Fruit fly (Drosophila melanogaster) whole organism, embryonic: Measurements from ENCODE around the gene CG13137.
A peak's percentile ranks its signal among the peaks of the same experiment; 100 is the strongest.

Experiments used
- Bdp1 ChIP-seq: fragments of 200-800 bp; sonication (Bioruptor generic); optimal IDR thresholded peaks from 3 replicates; lab custom pipeline; 2016; ENCODE audit warnings: missing biosample characterization, missing genetic modification characterization
- CG10209 ChIP-seq: fragments of 200-800 bp; sonication (Bioruptor generic); optimal IDR thresholded peaks from 3 replicates; lab custom pipeline; 2017; ENCODE audit warnings: missing biosample characterization, mild to moderate bottlenecking, missing genetic modification characterization, missing genetic modification reagents
- CG10321 ChIP-seq: fragments of 200-800 bp; sonication (Bioruptor generic); IDR thresholded peaks from 2 replicates; pipeline ENCODE4 v1.3.6; 2022; ENCODE audit warnings: missing biosample characterization, missing genetic modification characterization
- CG11093 ChIP-seq: fragments of 200-800 bp; sonication (Bioruptor generic); IDR thresholded peaks from 3 replicates; pipeline ENCODE4 v1.3.6; 2022; ENCODE audit warnings: missing biosample characterization, missing genetic modification characterization
- CG11398 ChIP-seq: fragments of 200-800 bp; sonication (Bioruptor generic); optimal IDR thresholded peaks from 2 replicates; lab custom pipeline; 2016; ENCODE audit warnings: missing biosample characterization, missing genetic modification characterization
- CG12391 ChIP-seq: fragments of 200-800 bp; sonication (Bioruptor generic); optimal IDR thresholded peaks from 3 replicates; lab custom pipeline; 2018; ENCODE audit warnings: missing biosample characterization, mild to moderate bottlenecking, missing genetic modification characterization, moderate library complexity
- CG12744 ChIP-seq: fragments of 200-800 bp; sonication (Bioruptor generic); optimal IDR thresholded peaks from 2 replicates; lab custom pipeline; 2016; ENCODE audit warnings: missing biosample characterization, missing genetic modification characterization
- CG13296 ChIP-seq: fragments of 200-800 bp; sonication (Bioruptor generic); optimal IDR thresholded peaks from 3 replicates; lab custom pipeline; 2018; ENCODE audit warnings: missing biosample characterization, mild to moderate bottlenecking, missing genetic modification characterization
- CG14860 ChIP-seq: fragments of 200-800 bp; sonication (Bioruptor generic); IDR thresholded peaks from 3 replicates; pipeline ENCODE4 v1.3.6; 2022; ENCODE audit warnings: missing biosample characterization, missing genetic modification characterization; ENCODE audit not compliant: partially characterized antibody
- CG15514 ChIP-seq: fragments of 200-800 bp; sonication (Bioruptor generic); optimal IDR thresholded peaks from 3 replicates; lab custom pipeline; 2017; ENCODE audit warnings: missing biosample characterization, missing genetic modification characterization, mild to moderate bottlenecking, moderate library complexity, missing genetic modification reagents
- CG15696 ChIP-seq: fragments of 200-800 bp; sonication (Bioruptor generic); optimal IDR thresholded peaks from 2 replicates; lab custom pipeline; 2019; ENCODE audit warnings: missing biosample characterization, mild to moderate bottlenecking, missing genetic modification characterization, moderate library complexity
- CG17186 ChIP-seq: fragments of 200-800 bp; sonication (Bioruptor generic); optimal IDR thresholded peaks from 3 replicates; lab custom pipeline; 2017; ENCODE audit warnings: missing biosample characterization, missing genetic modification reagents, missing genetic modification characterization
- CG17829 ChIP-seq: fragments of 200-800 bp; optimal IDR thresholded peaks from 2 replicates; lab custom pipeline; 2019; ENCODE audit warnings: missing biosample characterization, mild to moderate bottlenecking, missing genetic modification characterization, moderate library complexity
- CG1832 ChIP-seq: fragments of 200-800 bp; sonication (Bioruptor generic); optimal IDR thresholded peaks from 2 replicates; lab custom pipeline; 2017; ENCODE audit warnings: missing biosample characterization, mild to moderate bottlenecking, missing genetic modification characterization, inconsistent platforms
- CG2199 ChIP-seq: fragments of 200-800 bp; sonication (Bioruptor generic); IDR thresholded peaks from 3 replicates; pipeline ENCODE4 v1.3.6; 2022; ENCODE audit warnings: missing biosample characterization, missing genetic modification characterization
- CG2712 ChIP-seq: fragments of 200-800 bp; optimal IDR thresholded peaks from 3 replicates; lab custom pipeline; 2019; ENCODE audit warnings: missing biosample characterization, mild to moderate bottlenecking, missing genetic modification characterization, moderate library complexity
- CG2875 ChIP-seq: fragments of 200-800 bp; sonication (Bioruptor generic); optimal IDR thresholded peaks from 2 replicates; lab custom pipeline; 2017; ENCODE audit warnings: missing biosample characterization, mild to moderate bottlenecking, missing genetic modification characterization, missing genetic modification reagents
- CG6654 ChIP-seq: fragments of 200-800 bp; sonication (Bioruptor generic); optimal IDR thresholded peaks from 2 replicates; lab custom pipeline; 2017; ENCODE audit warnings: missing biosample characterization, mild to moderate bottlenecking, missing genetic modification characterization
- CG7357 ChIP-seq: fragments of 200-800 bp; sonication (Bioruptor generic); IDR thresholded peaks from 3 replicates; pipeline ENCODE4 v1.3.6; 2022; ENCODE audit warnings: missing biosample characterization, missing genetic modification characterization
- CG9727 ChIP-seq: fragments of 200-800 bp; sonication (Bioruptor generic); optimal IDR thresholded peaks from 3 replicates; lab custom pipeline; 2017; ENCODE audit warnings: missing biosample characterization, mild to moderate bottlenecking, missing genetic modification characterization
- CG9797 ChIP-seq: fragments of 200-800 bp; sonication (Bioruptor generic); optimal IDR thresholded peaks from 3 replicates; lab custom pipeline; 2018; ENCODE audit warnings: missing biosample characterization, mild to moderate bottlenecking, missing genetic modification characterization
- CoRest ChIP-seq: fragments of 200-800 bp; sonication (Bioruptor generic); optimal IDR thresholded peaks from 3 replicates; lab custom pipeline; 2018; ENCODE audit warnings: missing biosample characterization, mild to moderate bottlenecking, missing genetic modification characterization, moderate library complexity
- ERR ChIP-seq: fragments of 200-800 bp; sonication (Bioruptor generic); optimal IDR thresholded peaks from 2 replicates; lab custom pipeline; 2016; ENCODE audit warnings: missing biosample characterization, missing genetic modification characterization
- Fer2 ChIP-seq: fragments of 200-800 bp; sonication (Bioruptor generic); optimal IDR thresholded peaks from 2 replicates; lab custom pipeline; 2018; ENCODE audit warnings: missing biosample characterization, mild to moderate bottlenecking, missing genetic modification characterization, moderate library complexity
- H2.0 ChIP-seq: fragments of 200-800 bp; sonication (Bioruptor generic); IDR thresholded peaks from 2 replicates; pipeline ENCODE4 v1.3.6; 2022; ENCODE audit warnings: missing biosample characterization, missing genetic modification characterization
- Hsf ChIP-seq: fragments of 200-800 bp; sonication (Bioruptor generic); optimal IDR thresholded peaks from 3 replicates; lab custom pipeline; 2016; ENCODE audit warnings: missing biosample characterization, missing genetic modification characterization
- Jarid2 ChIP-seq: fragments of 200-800 bp; sonication (Bioruptor generic); optimal IDR thresholded peaks from 3 replicates; lab custom pipeline; 2017; ENCODE audit warnings: mild to moderate bottlenecking, missing biosample characterization, missing genetic modification reagents, missing genetic modification characterization
- Kr ChIP-seq: fragments of 200-800 bp; sonication (Bioruptor generic); optimal IDR thresholded peaks from 2 replicates; lab custom pipeline; 2017; ENCODE audit warnings: missing biosample characterization, mild to moderate bottlenecking, missing genetic modification characterization
- Lhr ChIP-seq: fragments of 200-800 bp; sonication (Bioruptor generic); optimal IDR thresholded peaks from 3 replicates; lab custom pipeline; 2017; ENCODE audit warnings: mild to moderate bottlenecking, missing biosample characterization, missing genetic modification reagents, missing genetic modification characterization
- Lim3 ChIP-seq: fragments of 200-800 bp; sonication (Bioruptor generic); IDR thresholded peaks from 2 replicates; pipeline ENCODE4 v1.3.6; 2022; ENCODE audit warnings: missing biosample characterization, missing genetic modification characterization
- MESR4 ChIP-seq: fragments of 200-800 bp; sonication (Bioruptor generic); optimal IDR thresholded peaks from 2 replicates; lab custom pipeline; 2018; ENCODE audit warnings: missing biosample characterization, mild to moderate bottlenecking, missing genetic modification characterization, moderate library complexity
- Meics ChIP-seq: fragments of 200-800 bp; sonication (Bioruptor generic); optimal IDR thresholded peaks from 2 replicates; lab custom pipeline; 2017; ENCODE audit warnings: missing biosample characterization, mild to moderate bottlenecking, missing genetic modification characterization
- Mrtf ChIP-seq: fragments of 200-800 bp; sonication (Bioruptor generic); IDR thresholded peaks from 3 replicates; pipeline ENCODE4 v1.3.6; 2022; ENCODE audit warnings: missing biosample characterization, missing genetic modification characterization
- Sry-β ChIP-seq: fragments of 200-800 bp; sonication (Bioruptor generic); optimal IDR thresholded peaks from 2 replicates; lab custom pipeline; 2018; ENCODE audit warnings: missing biosample characterization, mild to moderate bottlenecking, missing genetic modification characterization, moderate library complexity
- Stat92E ChIP-seq, 3 experiments: fragments of >200 bp in 2 of 3; fragments of 200-800 bp in 1 of 3; sonication (Bioruptor generic) in 1 of 3; optimal IDR thresholded peaks; 2 replicates each; lab custom pipeline; 2017 to 2019; ENCODE audit warnings: missing biosample characterization in 3 of 3, missing genetic modification characterization in 3 of 3, mild to moderate bottlenecking in 1 of 3, moderate library complexity in 1 of 3
- TFAM ChIP-seq: fragments of 200-800 bp; sonication (Bioruptor generic); optimal IDR thresholded peaks from 2 replicates; lab custom pipeline; 2017; ENCODE audit warnings: missing biosample characterization, missing genetic modification characterization, inconsistent platforms
- Trl ChIP-seq, 3 experiments: fragments of >200 bp in 2 of 3; fragments of 200-800 bp in 1 of 3; sonication (Bioruptor generic) in 1 of 3; optimal IDR thresholded peaks; 2 replicates in 1 of 3; 3 replicates in 2 of 3; lab custom pipeline; 2016 to 2017; ENCODE audit warnings: missing biosample characterization in 1 of 3, missing genetic modification characterization in 1 of 3
- bab2 ChIP-seq: fragments of 200-800 bp; sonication (Bioruptor generic); optimal IDR thresholded peaks from 2 replicates; lab custom pipeline; 2016; ENCODE audit warnings: missing biosample characterization, missing genetic modification characterization
- bcd ChIP-seq: fragments of 200-800 bp; sonication (Bioruptor generic); optimal IDR thresholded peaks from 2 replicates; lab custom pipeline; 2017; ENCODE audit warnings: missing biosample characterization, mild to moderate bottlenecking, missing genetic modification characterization
- en ChIP-seq: fragments of 200-800 bp; sonication (Bioruptor generic); optimal IDR thresholded peaks from 2 replicates; lab custom pipeline; 2016; ENCODE audit warnings: missing biosample characterization, missing genetic modification characterization
- gem ChIP-seq: fragments of 200-800 bp; sonication (Bioruptor generic); optimal IDR thresholded peaks from 2 replicates; lab custom pipeline; 2019; ENCODE audit warnings: missing biosample characterization, mild to moderate bottlenecking, missing genetic modification characterization, moderate library complexity
- hb ChIP-seq: fragments of 200-800 bp; sonication (Bioruptor generic); IDR thresholded peaks from 3 replicates; pipeline ENCODE4 v1.3.6; 2022; ENCODE audit warnings: missing biosample characterization, missing genetic modification characterization; ENCODE audit not compliant: partially characterized antibody
- inv ChIP-seq: fragments of 200-800 bp; sonication (Bioruptor generic); IDR thresholded peaks from 2 replicates; pipeline ENCODE4 v1.3.6; 2022; ENCODE audit warnings: missing biosample characterization, missing genetic modification characterization; ENCODE audit not compliant: partially characterized antibody
- ken ChIP-seq: fragments of 200-800 bp; sonication (Bioruptor generic); IDR thresholded peaks from 3 replicates; pipeline ENCODE4 v1.3.6; 2022; ENCODE audit warnings: missing biosample characterization, missing genetic modification characterization
- org-1 ChIP-seq: fragments of 200-800 bp; sonication (Bioruptor generic); optimal IDR thresholded peaks from 2 replicates; lab custom pipeline; 2017; ENCODE audit warnings: missing biosample characterization, missing genetic modification characterization
- pzg ChIP-seq: fragments of 200-800 bp; sonication (Bioruptor generic); optimal IDR thresholded peaks from 3 replicates; lab custom pipeline; 2018; ENCODE audit warnings: missing biosample characterization, mild to moderate bottlenecking, missing genetic modification characterization, moderate library complexity
- tin ChIP-seq: fragments of 200-800 bp; sonication (Bioruptor generic); optimal IDR thresholded peaks from 3 replicates; lab custom pipeline; 2016; ENCODE audit warnings: missing biosample characterization, missing genetic modification characterization
- yki ChIP-seq: fragments of >200 bp; optimal IDR thresholded peaks from 3 replicates; lab custom pipeline; 2018
- zfh1 ChIP-seq: fragments of 200-800 bp; sonication (Bioruptor generic); IDR thresholded peaks from 3 replicates; pipeline ENCODE4 v1.3.6; 2022; ENCODE audit warnings: missing biosample characterization, missing genetic modification characterization

Gene CG13137

DNA sequence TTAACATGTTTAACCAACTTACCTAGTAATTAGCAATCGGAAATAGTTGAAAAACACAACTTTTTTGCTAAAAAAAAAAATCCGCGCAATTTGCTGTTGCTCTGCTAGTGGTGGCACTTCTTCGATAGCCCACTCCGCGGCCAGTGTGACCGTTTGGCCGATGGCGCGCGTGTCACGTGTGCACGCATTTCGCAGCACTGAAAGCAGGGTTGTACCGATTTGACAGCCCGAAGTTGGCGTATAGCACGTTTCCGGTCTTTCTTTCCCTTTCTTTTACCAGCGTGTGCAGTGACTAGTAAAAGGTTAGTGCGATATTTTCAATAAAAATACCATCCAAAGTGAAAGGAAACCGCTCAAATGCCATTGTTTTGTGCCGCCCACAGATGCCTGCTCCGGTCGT lies 28.3 kb downstream of the CG13137 start, which contains the start of the genes Ripalpha and RpL7 (continued):
- TF ChIP-seq org-1 (GFP tag; lab: Kevin White, UChicago) (peak; percentile 97), H2.0 (GFP tag; lab: Robert Waterston, UW) (peak; percentile 94), tin (GFP tag; lab: Kevin White, UChicago) (peak; percentile 92), ken (GFP tag; lab: Robert Waterston, UW) (peak; percentile 98), Lim3 (GFP tag; lab: Robert Waterston, UW) (no peak; the same call in 1 of the 2 replicates), CG2875 (GFP tag; lab: Kevin White, UChicago) (peak; percentile 99), Hsf (peak; percentile 98), inv (GFP tag; lab: Robert Waterston, UW) (peak; percentile 93), Kr (GFP tag; lab: Kevin White, UChicago) (peak; percentile 95), CG7357 (GFP tag; lab: Robert Waterston, UW) (peak; percentile 80), CG14860 (GFP tag; lab: Robert Waterston, UW) (peak; percentile 75), yki (lab: Kevin White, UChicago) (no peak), CG17829 (peak; percentile 90), Trl (optimal IDR thresholded peaks at IDR 0.05; lab: Kevin White, UChicago) (no peak), Trl (GFP tag; optimal IDR thresholded peaks at IDR 0.05; lab: Kevin White, UChicago) (peak; percentile 99), Lhr (peak; percentile 98), CG9727 (GFP tag; lab: Kevin White, UChicago) (peak; percentile 99), CG6654 (GFP tag; lab: Kevin White, UChicago) (peak; percentile 90), Jarid2 (GFP tag; lab: Kevin White, UChicago) (peak; percentile 93), gem (tag; lab: Kevin White, UChicago) (peak; percentile 85), CoRest (tag; lab: Kevin White, UChicago) (peak; percentile 92), pzg (peak; percentile 100), CG10209 (GFP tag; lab: Kevin White, UChicago) (peak; percentile 99), TFAM (GFP tag; lab: Kevin White, UChicago) (peak; percentile 92), Stat92E (GFP tag; optimal IDR thresholded peaks at IDR 0.05; lab: Kevin White, UChicago) (peak in 1 of 3 experiments; percentile 58), CG17186 (GFP tag; lab: Kevin White, UChicago) (peak; percentile 99), Fer2 (peak; percentile 95), Mrtf (peak; percentile 92), CG9797 (GFP tag; lab: Kevin White, UChicago) (peak; percentile 99), CG12391 (tag; lab: Kevin White, UChicago) (peak; percentile 97), zfh1 (GFP tag; lab: Robert Waterston, UW) (peak; percentile 99), CG10321 (GFP tag; lab: Robert Waterston, UW) (peak; percentile 85), Sry-β (GFP tag; lab: Kevin White, UChicago) (peak; percentile 76), hb (GFP tag; lab: Robert Waterston, UW) (peak; percentile 70), ERR (GFP tag; lab: Kevin White, UChicago) (peak; percentile 97), Meics (GFP tag; lab: Kevin White, UChicago) (peak; percentile 99), CG15696 (tag; lab: Kevin White, UChicago) (peak; percentile 79), en (GFP tag; lab: Kevin White, UChicago) (peak; percentile 98), CG2712 (tag; lab: Kevin White, UChicago) (peak; percentile 92), CG11398 (peak; percentile 98), CG1832 (GFP tag; lab: Kevin White, UChicago) (peak; percentile 64), CG13296 (GFP tag; lab: Kevin White, UChicago) (peak; percentile 97), bab2 (GFP tag; lab: Kevin White, UChicago) (peak; percentile 97), CG12744 (peak; percentile 97), Bdp1 (peak; percentile 94), bcd (GFP tag; lab: Kevin White, UChicago) (peak; percentile 100), MESR4 (peak; percentile 100), CG11093 (GFP tag; lab: Robert Waterston, UW) (peak; percentile 72), CG2199 (GFP tag; lab: Robert Waterston, UW) (peak; percentile 96), CG15514 (GFP tag; lab: Kevin White, UChicago) (peak; percentile 97)
